Worm (Caenorhabditis elegans) whole organism, L3 larva: ENCODE results near the gene ZK470.14.

Experiments used
- hmg-11 ChIP-seq: sonication (generic microtip); optimal IDR thresholded peaks from 2 replicates; lab custom pipeline; 2016; ENCODE audit warnings: missing genetic modification characterization, missing compliant biosample characterization
- unc-62 ChIP-seq: fragments of 150-350 bp; sonication (generic microtip); optimal IDR thresholded peaks from 4 replicates; lab custom pipeline; 2014; ENCODE audit warnings: missing biosample characterization, missing genetic modification reagents, missing genetic modification characterization

DNA sequence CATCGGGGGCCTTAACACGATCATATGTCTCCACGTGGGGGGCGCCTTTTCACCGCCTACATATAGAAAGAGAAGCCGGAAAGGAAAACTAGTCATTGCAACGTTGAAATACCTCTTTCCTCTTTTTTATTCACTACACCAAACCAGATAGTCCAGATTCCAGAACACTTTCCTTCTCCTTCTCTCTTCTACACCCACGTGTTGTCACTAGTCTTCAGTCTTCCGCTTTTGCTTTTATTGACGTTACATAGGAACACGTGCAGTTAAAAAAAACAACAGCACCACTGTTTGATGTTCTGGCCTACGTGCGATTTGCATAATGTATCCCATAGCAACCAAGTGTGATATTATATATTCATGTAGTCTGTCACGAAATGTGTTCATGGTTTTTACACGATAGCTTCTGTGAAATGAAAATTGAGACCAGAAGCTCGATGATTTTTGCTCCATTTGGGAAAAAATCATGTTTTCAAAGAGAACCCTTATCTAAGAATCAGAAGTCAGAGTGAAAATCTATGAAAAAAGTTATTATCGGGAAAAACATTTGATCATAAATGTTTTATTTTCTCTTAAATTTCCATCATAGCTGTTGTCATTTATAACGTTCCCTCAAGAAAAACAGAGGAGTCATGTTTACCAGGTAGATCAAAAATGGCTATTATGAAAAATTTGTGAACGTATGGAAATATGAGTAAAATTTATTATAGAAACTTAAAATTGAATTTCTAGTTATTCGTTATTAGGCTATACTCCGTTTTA is 23.8 kb upstream of the ZK470.14 start:
- no peak for TF ChIP-seq hmg-11 (tag; lab: Kevin White, UChicago)
- no peak for TF ChIP-seq unc-62 (GFP tag; lab: Kevin White, UChicago)
